Worm (Caenorhabditis elegans) whole organism, midembryonic: ENCODE results near the gene Y79H2A.3.
A peak's percentile ranks its signal among the peaks of the same experiment; 100 is the strongest.

ENCODE experiments used
- T22C8.4 ChIP-seq: fragments of 200-800 bp; sonication (Bioruptor generic); IDR thresholded peaks from 2 replicates; pipeline ENCODE4 v1.3.6; 2022; ENCODE audit warnings: missing genetic modification characterization, missing compliant biosample characterization
- cog-1 ChIP-seq: sonication (generic microtip); optimal IDR thresholded peaks from 2 replicates; lab custom pipeline; 2016; ENCODE audit warnings: missing genetic modification characterization, missing compliant biosample characterization
- flt-1 ChIP-seq: fragments of 200-800 bp; sonication (Bioruptor generic); IDR thresholded peaks from 2 replicates; pipeline ENCODE4 v1.3.6; 2022; ENCODE audit warnings: missing genetic modification characterization, missing compliant biosample characterization
- klf-2 ChIP-seq: fragments of 200-800 bp; sonication (Bioruptor generic); conservative IDR thresholded peaks from 2 replicates; pipeline ENCODE4 v1.3.6; 2022; ENCODE audit warnings: missing genetic modification reagents, missing genetic modification characterization, missing compliant biosample characterization
- med-1 ChIP-seq: sonication (generic microtip); optimal IDR thresholded peaks from 2 replicates; lab custom pipeline; 2017; ENCODE audit warnings: missing genetic modification characterization, mild to moderate bottlenecking, missing compliant biosample characterization, antibody characterized with exemption, missing genetic modification reagents; ENCODE audit not compliant: insufficient read depth
- ref-1 ChIP-seq: fragments of 200-800 bp; sonication (Bioruptor generic); conservative IDR thresholded peaks from 2 replicates; pipeline ENCODE4 v1.3.6; 2022; ENCODE audit warnings: missing genetic modification reagents, missing genetic modification characterization, missing compliant biosample characterization
- tab-1 ChIP-seq: fragments of 200-800 bp; sonication (Bioruptor generic); IDR thresholded peaks from 2 replicates; pipeline ENCODE4 v1.3.6; 2022; ENCODE audit warnings: missing genetic modification characterization, missing compliant biosample characterization
- ztf-23 ChIP-seq: fragments of 200-800 bp; sonication (Bioruptor generic); IDR thresholded peaks from 2 replicates; pipeline ENCODE4 v1.3.6; 2022; ENCODE audit warnings: missing genetic modification reagents, missing genetic modification characterization, missing compliant biosample characterization
- ztf-29 ChIP-seq: fragments of 200-800 bp; sonication (Bioruptor generic); IDR thresholded peaks from 2 replicates; pipeline ENCODE4 v1.3.6; 2022; ENCODE audit warnings: missing genetic modification reagents, missing genetic modification characterization, missing compliant biosample characterization

ce11 chrIII:12081992-12082628, 30.0 kb upstream of the Y79H2A.3 start:
- TF ChIP-seq flt-1 (GFP tag; lab: Robert Waterston, UW), result no peak
- peak; percentile 40; the same call in 1 of the 2 replicates for TF ChIP-seq ztf-23 (GFP tag; lab: Robert Waterston, UW)
- TF ChIP-seq tab-1 (GFP tag; lab: Robert Waterston, UW), result no peak
- no peak for TF ChIP-seq ref-1 (GFP tag; lab: Robert Waterston, UW)
- no peak for TF ChIP-seq klf-2 (GFP tag; lab: Robert Waterston, UW)
- TF ChIP-seq T22C8.4 (GFP tag; lab: Robert Waterston, UW), result no peak
- no peak for TF ChIP-seq ztf-29 (GFP tag; lab: Robert Waterston, UW)
- TF ChIP-seq med-1 (GFP tag; lab: Kevin White, UChicago), result no peak
- TF ChIP-seq cog-1 (tag; lab: Kevin White, UChicago), result no peak
